Fruit fly (Drosophila melanogaster): Measurements from ENCODE around the gene Rbsn-5.

Rbsn-5 gene

dm6 chr2L:8128911-8129310 is 30.7 kb upstream of the Rbsn-5 start:
- no peak for TF ChIP-seq Gug (GFP tag; IDR thresholded peaks at IDR 0.05)
- TF ChIP-seq Blimp-1 (GFP tag; optimal IDR thresholded peaks at IDR 0.05): no peak
- TF ChIP-seq Met (GFP tag; optimal IDR thresholded peaks at IDR 0.05): no peak
- TF ChIP-seq spab (GFP tag; optimal IDR thresholded peaks at IDR 0.05): no peak
- no peak for TF ChIP-seq Sox15 (GFP tag; optimal IDR thresholded peaks at IDR 0.05)
- TF ChIP-seq Sox102F (GFP tag; optimal IDR thresholded peaks at IDR 0.05): no peak
- no peak for TF ChIP-seq CG16779 (tag; optimal IDR thresholded peaks at IDR 0.05)
- TF ChIP-seq CG11762 (GFP tag; optimal IDR thresholded peaks at IDR 0.05; ENCODE audit: insufficient read depth): no peak
- TF ChIP-seq vri (GFP tag; optimal IDR thresholded peaks at IDR 0.05): no peak
- TF ChIP-seq CG34406 (GFP tag; optimal IDR thresholded peaks at IDR 0.05): no peak
- TF ChIP-seq CG3032 (tag; optimal IDR thresholded peaks at IDR 0.05): no peak
- TF ChIP-seq CG6854 (GFP tag; optimal IDR thresholded peaks at IDR 0.05): no peak
- no peak for TF ChIP-seq CG1621 (tag; optimal IDR thresholded peaks at IDR 0.05)

dm6 chr2L:8129996-8130641 is 29.5 kb upstream of the Rbsn-5 start:
- no peak for TF ChIP-seq CG3919 (GFP tag; optimal IDR thresholded peaks at IDR 0.05)
- peak; percentile 5 for TF ChIP-seq vri (GFP tag; optimal IDR thresholded peaks at IDR 0.05)

- TF ChIP-seq CG1621 (tag; optimal IDR thresholded peaks at IDR 0.05) (no peak), Gug (GFP tag; IDR thresholded peaks at IDR 0.05) (no peak), eg (GFP tag; IDR thresholded peaks at IDR 0.05) (no peak), CG8632 (GFP tag; optimal IDR thresholded peaks at IDR 0.05) (no peak), CG6276 (GFP tag; optimal IDR thresholded peaks at IDR 0.05) (no peak)
These were observed 28.9 kb upstream of the Rbsn-5 start for dm6 chr2L:8130729-8131128.

- TF ChIP-seq CG3032 (tag; optimal IDR thresholded peaks at IDR 0.05) (no peak), CG1621 (tag; optimal IDR thresholded peaks at IDR 0.05) (no peak), topi (GFP tag; optimal IDR thresholded peaks at IDR 0.05) (no peak), Smox (GFP tag; optimal IDR thresholded peaks at IDR 0.05) (no peak), lz (GFP tag; optimal IDR thresholded peaks at IDR 0.05) (no peak), Eip78C (GFP tag) (no peak), CG11902 (GFP tag; optimal IDR thresholded peaks at IDR 0.05) (no peak), CG6276 (GFP tag; optimal IDR thresholded peaks at IDR 0.05) (no peak), Sox102F (GFP tag; optimal IDR thresholded peaks at IDR 0.05) (no peak)
These were observed 25.8 kb upstream of the Rbsn-5 start for dm6 chr2L:8133772-8134386.

dm6 chr2L:8142760-8143159 is 16.9 kb upstream of the Rbsn-5 start:
- TF ChIP-seq CG6854 (GFP tag; optimal IDR thresholded peaks at IDR 0.05) (peak; percentile 77), vri (GFP tag; optimal IDR thresholded peaks at IDR 0.05) (peak; percentile 12), pdm3 (GFP tag; optimal IDR thresholded peaks at IDR 0.05) (no peak)

- TF ChIP-seq Hr39 (GFP tag; optimal IDR thresholded peaks at IDR 0.05) (no peak), Eip78C (GFP tag) (no peak), vri (GFP tag; optimal IDR thresholded peaks at IDR 0.05) (no peak), topi (GFP tag; optimal IDR thresholded peaks at IDR 0.05) (no peak), Met (GFP tag; optimal IDR thresholded peaks at IDR 0.05) (no peak), CG31627 (GFP tag; optimal IDR thresholded peaks at IDR 0.05) (no peak), OdsH (GFP tag; optimal IDR thresholded peaks at IDR 0.05) (no peak), Ets21C (GFP tag; optimal IDR thresholded peaks at IDR 0.05) (no peak), CG10669 (GFP tag; optimal IDR thresholded peaks at IDR 0.05) (no peak), Hr4 (GFP tag; optimal IDR thresholded peaks at IDR 0.05) (no peak), Hr38 (GFP tag; optimal IDR thresholded peaks at IDR 0.05) (no peak), fd85E (GFP tag; optimal IDR thresholded peaks at IDR 0.05) (no peak), Sox14 (GFP tag; optimal IDR thresholded peaks at IDR 0.05) (no peak)
These were observed 15.7 kb upstream of the Rbsn-5 start, which contains the start of gene CG42762 for dm6 chr2L:8143947-8144346. Gene CG42762 (minus strand): TSS chr2L:8144047.

Data from whole organism, prepupa.